Worm (Caenorhabditis elegans) whole organism, L4/young adult: ENCODE results near the gene msa-1.

Source experiments
- W03F9.2 ChIP-seq: fragments of 150-350 bp; optimal IDR thresholded peaks from 2 replicates; lab custom pipeline; 2014; ENCODE audit warnings: missing biosample characterization, missing genetic modification characterization
- him-1 ChIP-seq: sonication (generic microtip); optimal IDR thresholded peaks from 2 replicates; lab custom pipeline; 2016; ENCODE audit warnings: missing genotype, missing genetic modification reagents, missing genetic modification characterization, missing compliant biosample characterization

DNA sequence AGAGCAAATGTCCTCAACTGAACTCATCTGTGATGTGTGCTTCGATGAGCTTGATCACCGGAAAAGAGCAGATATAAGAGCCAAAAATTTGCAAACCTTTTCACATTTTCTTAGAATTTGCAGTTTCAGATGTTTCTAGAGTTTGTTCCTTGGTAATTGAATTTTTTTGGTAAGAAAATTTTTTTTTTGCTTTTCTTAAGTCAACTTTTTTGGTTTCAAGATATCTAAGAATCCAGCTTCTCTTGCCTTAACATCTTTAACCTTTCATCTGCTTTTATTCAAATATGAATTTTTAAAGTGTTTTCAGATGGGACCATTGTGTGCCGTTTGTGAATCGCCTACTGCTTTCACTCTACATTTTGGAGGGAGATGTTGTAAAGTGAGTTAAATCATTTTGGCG lies 18.7 kb upstream of the msa-1 start, which contains the start of gene nhr-11:
- TF ChIP-seq him-1 (tag; lab: Kevin White, UChicago) (no peak), W03F9.2 (no peak)
